Worm (Caenorhabditis elegans) whole organism, midembryonic: Measurements from ENCODE around the gene rga-5.

Experiments used
- T22C8.4 ChIP-seq: fragments of 200-800 bp; sonication (Bioruptor generic); IDR thresholded peaks from 2 replicates; pipeline ENCODE4 v1.3.6; 2022; ENCODE audit warnings: missing genetic modification characterization, missing compliant biosample characterization
- cog-1 ChIP-seq: sonication (generic microtip); optimal IDR thresholded peaks from 2 replicates; lab custom pipeline; 2016; ENCODE audit warnings: missing genetic modification characterization, missing compliant biosample characterization
- flt-1 ChIP-seq: fragments of 200-800 bp; sonication (Bioruptor generic); IDR thresholded peaks from 2 replicates; pipeline ENCODE4 v1.3.6; 2022; ENCODE audit warnings: missing genetic modification characterization, missing compliant biosample characterization
- ref-1 ChIP-seq: fragments of 200-800 bp; sonication (Bioruptor generic); conservative IDR thresholded peaks from 2 replicates; pipeline ENCODE4 v1.3.6; 2022; ENCODE audit warnings: missing genetic modification reagents, missing genetic modification characterization, missing compliant biosample characterization
- ztf-29 ChIP-seq: fragments of 200-800 bp; sonication (Bioruptor generic); IDR thresholded peaks from 2 replicates; pipeline ENCODE4 v1.3.6; 2022; ENCODE audit warnings: missing genetic modification reagents, missing genetic modification characterization, missing compliant biosample characterization

ce11 chrIV:13820862-13821261, 6.8 kb upstream of the rga-5 start, which contains the start of gene Y45F10D.15:
- TF ChIP-seq ref-1: no peak
- TF ChIP-seq ztf-29: no peak
- TF ChIP-seq flt-1 (GFP tag; lab: Robert Waterston, UW): no peak
- no peak for TF ChIP-seq cog-1 (tag; lab: Kevin White, UChicago)
- TF ChIP-seq T22C8.4 (GFP tag; lab: Robert Waterston, UW): no peak
